Worm (Caenorhabditis elegans): ENCODE data around the gene mmab-1.

- no peak for TF ChIP-seq ceh-36 (tag; optimal IDR thresholded peaks at IDR 0.05)
- no peak for TF ChIP-seq hnd-1 (tag; optimal IDR thresholded peaks at IDR 0.05)
- TF ChIP-seq B0310.2 (tag; optimal IDR thresholded peaks at IDR 0.05): no peak
- TF ChIP-seq flt-1 (GFP tag; IDR thresholded peaks at IDR 0.05): no peak
- no peak for TF ChIP-seq ama-1 (optimal IDR thresholded peaks at IDR 0.05)
- TF ChIP-seq tbx-11 (GFP tag; IDR thresholded peaks at IDR 0.05): no peak
- no peak for TF ChIP-seq tbx-37 (GFP tag; conservative IDR thresholded peaks at IDR 0.05)
Observed at ce11 chrIII:4906365-4906764, 15.5 kb downstream of the mmab-1 start.
